Fruit fly (Drosophila melanogaster): Measurements from ENCODE around the gene CG11878.

DNA sequence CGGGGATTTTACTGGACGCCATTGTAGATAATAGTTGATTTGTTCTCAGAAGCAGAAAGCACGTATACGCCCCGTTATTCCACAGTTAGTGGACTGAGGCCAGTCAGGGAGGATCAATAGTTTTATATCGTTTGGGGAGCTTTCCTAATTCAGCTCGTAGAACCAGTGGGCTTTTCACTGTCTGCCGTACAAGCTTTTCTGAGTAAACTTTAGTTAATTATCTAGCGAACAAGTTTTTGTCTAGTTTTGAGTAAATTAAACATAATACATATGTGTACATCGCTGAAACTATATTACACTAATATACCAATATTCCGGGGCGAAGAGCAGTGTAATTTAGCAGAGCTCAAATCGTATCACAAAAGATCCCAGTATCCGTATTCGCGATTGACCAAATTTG, 49.0 kb downstream of the CG11878 start, which contains the start of gene CG10562:
- TF ChIP-seq Myc (optimal IDR thresholded peaks at IDR 0.05) (no peak), Sin3A (optimal IDR thresholded peaks at IDR 0.05) (no peak), psq (optimal IDR thresholded peaks at IDR 0.05) (no peak)

Measured in Kc167 (cell line).